Fruit fly (Drosophila melanogaster) whole organism, embryonic: ENCODE results near the gene CG10222.

Experiments used
- Ada2b ChIP-seq: fragments of 200-800 bp; sonication (Bioruptor generic); IDR thresholded peaks from 2 replicates; pipeline ENCODE4 v1.3.6; 2022; ENCODE audit warnings: missing biosample characterization, missing genetic modification characterization
- BEAF-32 ChIP-seq: fragments of 200-800 bp; sonication (Bioruptor generic); optimal IDR thresholded peaks from 3 replicates; lab custom pipeline; 2017; ENCODE audit warnings: missing biosample characterization, missing genetic modification characterization, mild to moderate bottlenecking, moderate library complexity, missing genetic modification reagents
- CG11247 ChIP-seq: fragments of 200-800 bp; sonication (Bioruptor generic); IDR thresholded peaks from 2 replicates; pipeline ENCODE4 v1.3.6; 2022; ENCODE audit warnings: missing biosample characterization, missing genetic modification characterization
- CG11560 ChIP-seq: fragments of 200-800 bp; sonication (Bioruptor generic); IDR thresholded peaks from 3 replicates; pipeline ENCODE4 v1.3.6; 2022; ENCODE audit warnings: missing biosample characterization, missing genetic modification characterization
- CG12391 ChIP-seq: fragments of 200-800 bp; sonication (Bioruptor generic); optimal IDR thresholded peaks from 3 replicates; lab custom pipeline; 2018; ENCODE audit warnings: missing biosample characterization, mild to moderate bottlenecking, missing genetic modification characterization, moderate library complexity
- CG12769 ChIP-seq: fragments of 200-800 bp; sonication (Bioruptor generic); optimal IDR thresholded peaks from 2 replicates; lab custom pipeline; 2019; ENCODE audit warnings: missing biosample characterization, mild to moderate bottlenecking, missing genetic modification characterization, moderate library complexity
- CG13287 ChIP-seq: fragments of 200-800 bp; sonication (Bioruptor generic); IDR thresholded peaks from 2 replicates; pipeline ENCODE4 v1.3.6; 2022; ENCODE audit warnings: missing biosample characterization, missing genetic modification characterization; ENCODE audit not compliant: partially characterized antibody
- CG14667 ChIP-seq: fragments of 200-800 bp; sonication (Bioruptor generic); IDR thresholded peaks from 2 replicates; pipeline ENCODE4 v1.3.6; 2022; ENCODE audit warnings: missing biosample characterization, missing genetic modification characterization
- CG15011 ChIP-seq: fragments of 200-800 bp; sonication (Bioruptor generic); optimal IDR thresholded peaks from 3 replicates; lab custom pipeline; 2018; ENCODE audit warnings: missing biosample characterization, mild to moderate bottlenecking, missing genetic modification characterization
- CG15514 ChIP-seq: fragments of 200-800 bp; sonication (Bioruptor generic); optimal IDR thresholded peaks from 3 replicates; lab custom pipeline; 2017; ENCODE audit warnings: missing biosample characterization, missing genetic modification characterization, mild to moderate bottlenecking, moderate library complexity, missing genetic modification reagents
- CG15601 ChIP-seq: fragments of 200-800 bp; sonication (Bioruptor generic); optimal IDR thresholded peaks from 3 replicates; lab custom pipeline; 2019; ENCODE audit warnings: missing biosample characterization, mild to moderate bottlenecking, missing genetic modification characterization, moderate library complexity
- CG15696 ChIP-seq: fragments of 200-800 bp; sonication (Bioruptor generic); optimal IDR thresholded peaks from 2 replicates; lab custom pipeline; 2019; ENCODE audit warnings: missing biosample characterization, mild to moderate bottlenecking, missing genetic modification characterization, moderate library complexity
- CG1603 ChIP-seq: fragments of 200-800 bp; sonication (Bioruptor generic); optimal IDR thresholded peaks from 2 replicates; lab custom pipeline; 2019; ENCODE audit warnings: missing biosample characterization, mild to moderate bottlenecking, missing genetic modification characterization, moderate library complexity
- CG2712 ChIP-seq: fragments of 200-800 bp; optimal IDR thresholded peaks from 3 replicates; lab custom pipeline; 2019; ENCODE audit warnings: missing biosample characterization, mild to moderate bottlenecking, missing genetic modification characterization, moderate library complexity
- CG30431 ChIP-seq: fragments of 200-800 bp; sonication (Bioruptor generic); optimal IDR thresholded peaks from 2 replicates; lab custom pipeline; 2017; ENCODE audit warnings: missing biosample characterization, missing genetic modification characterization
- CG34422 ChIP-seq: fragments of 200-800 bp; sonication (Bioruptor generic); IDR thresholded peaks from 3 replicates; pipeline ENCODE4 v1.3.6; 2022; ENCODE audit warnings: missing biosample characterization, missing genetic modification characterization
- CG4617 ChIP-seq: fragments of 200-800 bp; sonication (Bioruptor generic); optimal IDR thresholded peaks from 3 replicates; lab custom pipeline; 2016; ENCODE audit warnings: missing biosample characterization, missing genetic modification characterization, borderline replicate concordance
- CG4854 ChIP-seq: fragments of 200-800 bp; sonication (Bioruptor generic); optimal IDR thresholded peaks from 2 replicates; lab custom pipeline; 2016; ENCODE audit warnings: missing biosample characterization, missing genetic modification characterization, inconsistent platforms
- CG6854 ChIP-seq: fragments of 200-800 bp; sonication (Bioruptor generic); optimal IDR thresholded peaks from 3 replicates; lab custom pipeline; 2017; ENCODE audit warnings: missing biosample characterization, mild to moderate bottlenecking, missing genetic modification characterization
- CG7271 ChIP-seq: fragments of 200-800 bp; sonication (Bioruptor generic); optimal IDR thresholded peaks from 2 replicates; lab custom pipeline; 2018; ENCODE audit warnings: missing biosample characterization, mild to moderate bottlenecking, missing genetic modification characterization, moderate library complexity
- CG7963 ChIP-seq: fragments of 200-800 bp; sonication (Bioruptor generic); IDR thresholded peaks from 3 replicates; pipeline ENCODE4 v1.3.6; 2022; ENCODE audit warnings: missing biosample characterization, missing genetic modification characterization; ENCODE audit not compliant: partially characterized antibody
- Dref ChIP-seq: fragments of 200-800 bp; sonication (Bioruptor generic); IDR thresholded peaks from 2 replicates; pipeline ENCODE4 v1.3.6; 2022; ENCODE audit warnings: missing biosample characterization, missing genetic modification characterization
- E2f1 ChIP-seq: fragments of 200-800 bp; sonication (Bioruptor generic); IDR thresholded peaks from 2 replicates; pipeline ENCODE4 v1.3.6; 2022; ENCODE audit warnings: missing biosample characterization, missing genetic modification characterization
- E2f2 ChIP-seq: fragments of 200-800 bp; sonication (Bioruptor generic); IDR thresholded peaks from 2 replicates; pipeline ENCODE4 v1.3.6; 2022; ENCODE audit warnings: missing biosample characterization, missing genetic modification characterization
- Fer2 ChIP-seq: fragments of 200-800 bp; sonication (Bioruptor generic); optimal IDR thresholded peaks from 2 replicates; lab custom pipeline; 2018; ENCODE audit warnings: missing biosample characterization, mild to moderate bottlenecking, missing genetic modification characterization, moderate library complexity
- Hand ChIP-seq: fragments of 200-800 bp; sonication (Bioruptor generic); optimal IDR thresholded peaks from 2 replicates; lab custom pipeline; 2017; ENCODE audit warnings: mild to moderate bottlenecking, missing biosample characterization, missing genetic modification reagents, missing genetic modification characterization
- MESR4 ChIP-seq: fragments of 200-800 bp; sonication (Bioruptor generic); optimal IDR thresholded peaks from 2 replicates; lab custom pipeline; 2018; ENCODE audit warnings: missing biosample characterization, mild to moderate bottlenecking, missing genetic modification characterization, moderate library complexity
- Med ChIP-seq: fragments of 200-800 bp; sonication (Bioruptor generic); peaks from one replicate; lab custom pipeline; 2016; ENCODE audit warnings: missing biosample characterization, missing genetic modification characterization, mild to moderate bottlenecking, inconsistent platforms, moderate library complexity
- NFAT ChIP-seq: fragments of 200-800 bp; sonication (Bioruptor generic); IDR thresholded peaks from 2 replicates; pipeline ENCODE4 v1.3.6; 2022; ENCODE audit warnings: missing biosample characterization, missing genetic modification characterization
- ara ChIP-seq: fragments of 200-800 bp; sonication (Bioruptor generic); IDR thresholded peaks from 2 replicates; pipeline ENCODE4 v1.3.6; 2022; ENCODE audit warnings: missing biosample characterization, missing genetic modification characterization
- ase ChIP-seq: fragments of 200-800 bp; sonication (Bioruptor generic); IDR thresholded peaks from 3 replicates; pipeline ENCODE4 v1.3.6; 2022; ENCODE audit warnings: missing biosample characterization, missing genetic modification characterization
- bsh ChIP-seq, 2 experiments: fragments of 200-800 bp; sonication (Bioruptor generic); optimal IDR thresholded peaks; 2 replicates each; lab custom pipeline; 2017 to 2018; ENCODE audit warnings: mild to moderate bottlenecking in 2 of 2, missing biosample characterization in 2 of 2, missing genetic modification characterization in 2 of 2, moderate library complexity in 1 of 2
- cad ChIP-seq: fragments of >200 bp; optimal IDR thresholded peaks from 2 replicates; lab custom pipeline; 2017; ENCODE audit warnings: missing biosample characterization, missing genetic modification characterization
- fd96Cb ChIP-seq: fragments of 200-800 bp; sonication (Bioruptor generic); optimal IDR thresholded peaks from 2 replicates; lab custom pipeline; 2018; ENCODE audit warnings: missing biosample characterization, mild to moderate bottlenecking, missing genetic modification characterization, moderate library complexity
- hbn ChIP-seq: fragments of 200-800 bp; sonication (Bioruptor generic); IDR thresholded peaks from 2 replicates; pipeline ENCODE4 v1.3.6; 2022; ENCODE audit warnings: missing biosample characterization, missing genetic modification characterization; ENCODE audit not compliant: partially characterized antibody
- her ChIP-seq: fragments of 200-800 bp; sonication (Bioruptor generic); optimal IDR thresholded peaks from 2 replicates; lab custom pipeline; 2016; ENCODE audit warnings: missing biosample characterization, missing genetic modification characterization
- mam ChIP-seq: fragments of 200-800 bp; sonication (Bioruptor generic); optimal IDR thresholded peaks from 3 replicates; lab custom pipeline; 2016; ENCODE audit warnings: missing biosample characterization, missing genetic modification characterization
- mld ChIP-seq: fragments of 200-800 bp; sonication (Bioruptor generic); IDR thresholded peaks from 3 replicates; pipeline ENCODE4 v1.3.6; 2022; ENCODE audit warnings: missing biosample characterization, missing genetic modification characterization; ENCODE audit not compliant: partially characterized antibody
- nerfin-1 ChIP-seq: fragments of 200-800 bp; sonication (Bioruptor generic); optimal IDR thresholded peaks from 3 replicates; lab custom pipeline; 2019; ENCODE audit warnings: missing biosample characterization, mild to moderate bottlenecking, missing genetic modification characterization, moderate library complexity
- nmo ChIP-seq: fragments of 200-800 bp; sonication (Bioruptor generic); optimal IDR thresholded peaks from 2 replicates; lab custom pipeline; 2018; ENCODE audit warnings: missing biosample characterization, mild to moderate bottlenecking, missing genetic modification characterization, moderate library complexity
- phol ChIP-seq: fragments of 200-800 bp; sonication (Bioruptor generic); optimal IDR thresholded peaks from 3 replicates; lab custom pipeline; 2018; ENCODE audit warnings: missing biosample characterization, mild to moderate bottlenecking, missing genetic modification characterization, moderate library complexity
- pita ChIP-seq: fragments of 200-800 bp; sonication (Bioruptor generic); optimal IDR thresholded peaks from 2 replicates; lab custom pipeline; 2017; ENCODE audit warnings: missing biosample characterization, mild to moderate bottlenecking, missing genetic modification characterization
- pzg ChIP-seq: fragments of 200-800 bp; sonication (Bioruptor generic); optimal IDR thresholded peaks from 3 replicates; lab custom pipeline; 2018; ENCODE audit warnings: missing biosample characterization, mild to moderate bottlenecking, missing genetic modification characterization, moderate library complexity
- sd ChIP-seq: fragments of 200-800 bp; sonication (Bioruptor generic); optimal IDR thresholded peaks from 3 replicates; lab custom pipeline; 2018; ENCODE audit warnings: missing biosample characterization, mild to moderate bottlenecking, missing genetic modification characterization, moderate library complexity
- sna ChIP-seq: fragments of 200-800 bp; sonication (Bioruptor generic); IDR thresholded peaks from 2 replicates; pipeline ENCODE4 v1.3.6; 2022; ENCODE audit warnings: missing biosample characterization, missing genetic modification characterization; ENCODE audit not compliant: partially characterized antibody
- tll ChIP-seq, 2 experiments: fragments of 200-800 bp in 1 of 2; fragments of >200 bp in 1 of 2; sonication (Bioruptor generic) in 1 of 2; optimal IDR thresholded peaks; 2 replicates each; lab custom pipeline; 2017 to 2019; ENCODE audit warnings: missing biosample characterization in 2 of 2, missing genetic modification characterization in 2 of 2, mild to moderate bottlenecking in 1 of 2, moderate library complexity in 1 of 2
- trh ChIP-seq: fragments of 200-800 bp; sonication (Bioruptor generic); optimal IDR thresholded peaks from 2 replicates; lab custom pipeline; 2016; ENCODE audit warnings: missing biosample characterization, missing genetic modification characterization
- vvl ChIP-seq: fragments of 200-800 bp; sonication (Bioruptor generic); IDR thresholded peaks from 2 replicates; pipeline ENCODE4 v1.3.6; 2022; ENCODE audit warnings: missing biosample characterization, missing genetic modification characterization
- zfh2 ChIP-seq: fragments of 200-800 bp; sonication (Bioruptor generic); optimal IDR thresholded peaks from 2 replicates; lab custom pipeline; 2016; ENCODE audit warnings: missing biosample characterization, missing genetic modification characterization

The CG10222 gene

dm6 chr3L:13387608-13388007 is 24.6 kb downstream of the CG10222 start, which contains the start of gene CG10171 (continued):
- no peak for TF ChIP-seq ara (GFP tag; lab: Robert Waterston, UW)
- no peak for TF ChIP-seq CG11247 (GFP tag; lab: Robert Waterston, UW)
- peak; percentile 8 for TF ChIP-seq CG15601 (tag; lab: Kevin White, UChicago)
- TF ChIP-seq trh (GFP tag; lab: Kevin White, UChicago) = no peak
- peak; percentile 12 for TF ChIP-seq CG2712 (tag; lab: Kevin White, UChicago)
- TF ChIP-seq Ada2b = no peak
- TF ChIP-seq E2f2 (GFP tag; lab: Robert Waterston, UW) = peak; percentile 80
- peak; percentile 1 for TF ChIP-seq nmo (GFP tag; lab: Kevin White, UChicago)
- no peak for TF ChIP-seq sna (GFP tag; lab: Robert Waterston, UW)
- TF ChIP-seq pzg (GFP tag; lab: Kevin White, UChicago) = peak; percentile 59
- no peak for TF ChIP-seq bsh (GFP tag; optimal IDR thresholded peaks at IDR 0.05; lab: Kevin White, UChicago)
- TF ChIP-seq zfh2 (GFP tag; lab: Kevin White, UChicago) = no peak
- TF ChIP-seq MESR4 (GFP tag; lab: Kevin White, UChicago) = peak; percentile 39
- no peak for TF ChIP-seq CG30431
- no peak for TF ChIP-seq CG7271 (tag; lab: Kevin White, UChicago)
- TF ChIP-seq CG11560 = no peak
- peak; percentile 11 for TF ChIP-seq phol (tag; lab: Kevin White, UChicago)
- TF ChIP-seq Dref (GFP tag; lab: Robert Waterston, UW) = peak; percentile 43; the same call in 1 of the 2 replicates
- 0 out of 3 replicates have a peak, but pooled peaks have one; percentile 19 for TF ChIP-seq CG7963 (GFP tag; lab: Robert Waterston, UW)
- no peak for TF ChIP-seq CG4854
- TF ChIP-seq CG15514 (GFP tag; lab: Kevin White, UChicago) = no peak
- TF ChIP-seq CG12391 (tag; lab: Kevin White, UChicago) = no peak
- TF ChIP-seq mam (GFP tag; lab: Kevin White, UChicago) = no peak
- TF ChIP-seq CG12769 (tag; lab: Kevin White, UChicago) = no peak
- no peak for TF ChIP-seq Hand (GFP tag; lab: Kevin White, UChicago)
- no peak for TF ChIP-seq Fer2 (tag; lab: Kevin White, UChicago)
- TF ChIP-seq vvl (GFP tag; lab: Robert Waterston, UW) = peak; percentile 53
- TF ChIP-seq CG6854 (GFP tag; lab: Kevin White, UChicago) = no peak
- peak; percentile 13; the same call in 1 of the 2 replicates for TF ChIP-seq CG13287 (GFP tag; lab: Robert Waterston, UW)
- peak; percentile 49 for TF ChIP-seq CG1603 (tag; lab: Kevin White, UChicago)
- no peak for TF ChIP-seq nerfin-1 (tag; lab: Kevin White, UChicago)
- no peak for TF ChIP-seq her
- no peak for TF ChIP-seq CG15011 (GFP tag; lab: Kevin White, UChicago)
- TF ChIP-seq NFAT (GFP tag; lab: Robert Waterston, UW) = peak; percentile 11; the same call in 1 of the 2 replicates
- no peak for TF ChIP-seq CG14667 (GFP tag; lab: Robert Waterston, UW)
- no peak for TF ChIP-seq tll (GFP tag; optimal IDR thresholded peaks at IDR 0.05; lab: Kevin White, UChicago)
- TF ChIP-seq BEAF-32 (GFP tag; lab: Kevin White, UChicago) = peak; percentile 21
- no peak for TF ChIP-seq fd96Cb (tag; lab: Kevin White, UChicago)
- TF ChIP-seq hbn (GFP tag; lab: Robert Waterston, UW) = no peak
- TF ChIP-seq pita (GFP tag; lab: Kevin White, UChicago) = peak; percentile 41
- peak; percentile 26 for TF ChIP-seq cad (GFP tag; lab: Kevin White, UChicago)
- TF ChIP-seq Med (GFP tag; lab: Kevin White, UChicago) = peak; percentile 34
- TF ChIP-seq sd (tag; lab: Kevin White, UChicago) = no peak
- TF ChIP-seq mld (GFP tag; lab: Robert Waterston, UW) = no peak
- 0 out of 2 replicates have a peak, but pooled peaks have one; percentile 6 for TF ChIP-seq E2f1 (GFP tag; lab: Robert Waterston, UW)
- TF ChIP-seq CG15696 (tag; lab: Kevin White, UChicago) = no peak
- peak; percentile 45; the same call in 1 of the 3 replicates for TF ChIP-seq CG34422
- TF ChIP-seq ase (GFP tag; lab: Robert Waterston, UW) = no peak
- peak; percentile 61 for TF ChIP-seq CG4617 (GFP tag; lab: Kevin White, UChicago)
